Worm (Caenorhabditis elegans): Measurements from ENCODE around the gene Y111B2A.2.

DNA sequence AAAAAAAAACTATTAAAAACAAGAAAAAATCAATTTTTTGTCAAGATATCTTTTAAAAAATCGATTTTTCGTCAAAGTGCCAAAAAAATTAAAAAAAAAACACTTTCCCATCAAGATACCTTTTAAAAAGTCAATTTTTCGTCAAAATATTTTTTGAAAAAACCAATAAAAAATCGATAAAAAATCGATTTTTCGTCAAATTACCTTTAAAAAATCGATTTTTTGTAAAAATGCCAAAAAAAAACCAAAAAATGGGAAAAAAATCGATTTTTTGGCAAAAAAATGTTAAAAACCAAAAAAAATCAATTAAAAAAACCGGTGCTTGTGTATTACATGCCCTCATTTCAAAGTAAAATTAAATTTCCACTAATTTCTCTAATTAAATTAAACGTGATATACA, 21.8 kb downstream of the Y111B2A.2 start:
- TF ChIP-seq ama-1 (optimal IDR thresholded peaks at IDR 0.05) (no peak), ceh-13 (GFP tag; optimal IDR thresholded peaks at IDR 0.05) (no peak), pes-1 (GFP tag; IDR thresholded peaks at IDR 0.05) (no peak), ceh-36 (tag; optimal IDR thresholded peaks at IDR 0.05) (no peak), B0310.2 (tag; optimal IDR thresholded peaks at IDR 0.05) (no peak), ets-7 (tag; optimal IDR thresholded peaks at IDR 0.05) (no peak), tbx-11 (GFP tag; IDR thresholded peaks at IDR 0.05) (no peak), hnd-1 (tag; optimal IDR thresholded peaks at IDR 0.05) (no peak), aly-1 (tag; optimal IDR thresholded peaks at IDR 0.05) (no peak), sea-1 (GFP tag; conservative IDR thresholded peaks at IDR 0.05) (no peak), tbx-37 (GFP tag; conservative IDR thresholded peaks at IDR 0.05) (no peak)

Data from whole organism, early embryonic.